Worm (Caenorhabditis elegans) whole organism, early embryonic: Measurements from ENCODE around the gene K02D10.2.

Experiments used
- B0310.2 ChIP-seq: sonication (generic microtip); optimal IDR thresholded peaks from 2 replicates; lab custom pipeline; 2016; ENCODE audit warnings: mild to moderate bottlenecking, missing genetic modification characterization, missing compliant biosample characterization
- aly-1 ChIP-seq: sonication (generic microtip); optimal IDR thresholded peaks from 2 replicates; lab custom pipeline; 2016; ENCODE audit warnings: missing genetic modification characterization, missing compliant biosample characterization
- ets-7 ChIP-seq: sonication (generic microtip); optimal IDR thresholded peaks from 2 replicates; lab custom pipeline; 2016; ENCODE audit warnings: missing genotype, missing genetic modification characterization, missing compliant biosample characterization
- hmg-4 ChIP-seq: fragments of 200-800 bp; sonication (Bioruptor generic); optimal IDR thresholded peaks from 2 replicates; lab custom pipeline; 2018; ENCODE audit warnings: mild to moderate bottlenecking, missing genetic modification characterization, missing compliant biosample characterization
- tbx-37 ChIP-seq: fragments of 200-800 bp; sonication (Bioruptor generic); conservative IDR thresholded peaks from 2 replicates; pipeline ENCODE4 v1.3.6; 2022; ENCODE audit warnings: missing genetic modification reagents, missing genetic modification characterization, missing compliant biosample characterization

- TF ChIP-seq ets-7 (tag; lab: Kevin White, UChicago): no peak
- TF ChIP-seq aly-1 (tag; lab: Kevin White, UChicago): no peak
- TF ChIP-seq B0310.2 (tag; lab: Kevin White, UChicago): no peak
- TF ChIP-seq tbx-37 (GFP tag; lab: Robert Waterston, UW): no peak
- no peak for TF ChIP-seq hmg-4 (GFP tag; lab: Kevin White, UChicago)
Observed at ce11 chrIII:8769253-8769652, 1.8 kb downstream of the K02D10.2 start, which contains the start of gene K02D10.1.
